Fruit fly (Drosophila melanogaster) whole organism, embryonic: Measurements from ENCODE around the gene Mipp2.

Source experiments
- Adf1 ChIP-seq: fragments of 200-800 bp; sonication (Bioruptor generic); IDR thresholded peaks from 2 replicates; pipeline ENCODE4 v1.3.6; 2022; ENCODE audit warnings: missing biosample characterization, missing genetic modification characterization
- Bgb ChIP-seq: fragments of 200-800 bp; sonication (Bioruptor generic); IDR thresholded peaks from 2 replicates; pipeline ENCODE4 v1.3.6; 2022; ENCODE audit warnings: missing biosample characterization, missing genetic modification characterization; ENCODE audit not compliant: partially characterized antibody
- CG11085 ChIP-seq: fragments of 200-800 bp; sonication (Bioruptor generic); IDR thresholded peaks from 2 replicates; pipeline ENCODE4 v1.3.6; 2022; ENCODE audit warnings: missing biosample characterization, missing genetic modification characterization
- CG12769 ChIP-seq: fragments of 200-800 bp; sonication (Bioruptor generic); optimal IDR thresholded peaks from 2 replicates; lab custom pipeline; 2019; ENCODE audit warnings: missing biosample characterization, mild to moderate bottlenecking, missing genetic modification characterization, moderate library complexity
- CG14014 ChIP-seq: fragments of 200-800 bp; sonication (Bioruptor generic); IDR thresholded peaks from 2 replicates; pipeline ENCODE4 v1.3.6; 2022; ENCODE audit warnings: missing biosample characterization, missing genetic modification characterization
- CG14710 ChIP-seq: fragments of 200-800 bp; sonication (Bioruptor generic); optimal IDR thresholded peaks from 3 replicates; lab custom pipeline; 2019; ENCODE audit warnings: missing biosample characterization, mild to moderate bottlenecking, missing genetic modification characterization, moderate library complexity
- CG16813 ChIP-seq: fragments of 200-800 bp; sonication (Bioruptor generic); IDR thresholded peaks from 3 replicates; pipeline ENCODE4 v1.3.6; 2022; ENCODE audit warnings: missing biosample characterization, missing genetic modification characterization; ENCODE audit not compliant: partially characterized antibody
- CG2116 ChIP-seq: fragments of 200-800 bp; sonication (Bioruptor generic); optimal IDR thresholded peaks from 3 replicates; lab custom pipeline; 2018; ENCODE audit warnings: missing biosample characterization, mild to moderate bottlenecking, missing genetic modification characterization
- CG31365 ChIP-seq: fragments of 200-800 bp; sonication (Bioruptor generic); optimal IDR thresholded peaks from 2 replicates; lab custom pipeline; 2018; ENCODE audit warnings: missing biosample characterization, mild to moderate bottlenecking, missing genetic modification characterization
- CG34224 ChIP-seq: fragments of 200-800 bp; sonication (Bioruptor generic); IDR thresholded peaks from 3 replicates; pipeline ENCODE4 v1.3.6; 2022; ENCODE audit warnings: missing biosample characterization, missing genetic modification characterization; ENCODE audit not compliant: partially characterized antibody
- CG42726 ChIP-seq: fragments of 200-800 bp; sonication (Bioruptor generic); IDR thresholded peaks from 2 replicates; pipeline ENCODE4 v1.3.6; 2022; ENCODE audit warnings: missing biosample characterization, missing genetic modification characterization; ENCODE audit not compliant: partially characterized antibody
- CG4404 ChIP-seq: fragments of 200-800 bp; sonication (Bioruptor generic); IDR thresholded peaks from 2 replicates; pipeline ENCODE4 v1.3.6; 2022; ENCODE audit warnings: missing biosample characterization, missing genetic modification characterization
- CG4617 ChIP-seq: fragments of 200-800 bp; sonication (Bioruptor generic); optimal IDR thresholded peaks from 3 replicates; lab custom pipeline; 2016; ENCODE audit warnings: missing biosample characterization, missing genetic modification characterization, borderline replicate concordance
- CG6791 ChIP-seq: fragments of 200-800 bp; sonication (Bioruptor generic); IDR thresholded peaks from 3 replicates; pipeline ENCODE4 v1.3.6; 2022; ENCODE audit warnings: missing biosample characterization, missing genetic modification characterization; ENCODE audit not compliant: partially characterized antibody
- CG7963 ChIP-seq: fragments of 200-800 bp; sonication (Bioruptor generic); IDR thresholded peaks from 3 replicates; pipeline ENCODE4 v1.3.6; 2022; ENCODE audit warnings: missing biosample characterization, missing genetic modification characterization; ENCODE audit not compliant: partially characterized antibody
- CG9609 ChIP-seq: fragments of 200-800 bp; sonication (Bioruptor generic); optimal IDR thresholded peaks from 3 replicates; lab custom pipeline; 2016; ENCODE audit warnings: missing biosample characterization, missing genetic modification characterization
- Deaf1 ChIP-seq: fragments of 200-800 bp; optimal IDR thresholded peaks from 3 replicates; lab custom pipeline; 2019; ENCODE audit warnings: missing biosample characterization, mild to moderate bottlenecking, missing genetic modification characterization, moderate library complexity
- Drgx ChIP-seq: fragments of 200-800 bp; sonication (Bioruptor generic); IDR thresholded peaks from 2 replicates; pipeline ENCODE4 v1.3.6; 2022; ENCODE audit warnings: missing biosample characterization, missing genetic modification characterization
- E2f2 ChIP-seq: fragments of 200-800 bp; sonication (Bioruptor generic); IDR thresholded peaks from 2 replicates; pipeline ENCODE4 v1.3.6; 2022; ENCODE audit warnings: missing biosample characterization, missing genetic modification characterization
- Eip74EF ChIP-seq, 2 experiments: fragments of 200-800 bp in 1 of 2; fragments of >200 bp in 1 of 2; sonication (Bioruptor generic) in 1 of 2; optimal IDR thresholded peaks; 2 replicates each; lab custom pipeline; 2017 to 2019; ENCODE audit warnings: missing biosample characterization in 2 of 2, missing genetic modification characterization in 2 of 2, mild to moderate bottlenecking in 1 of 2, moderate library complexity in 1 of 2
- Hmx ChIP-seq: fragments of 200-800 bp; sonication (Bioruptor generic); optimal IDR thresholded peaks from 2 replicates; lab custom pipeline; 2016; ENCODE audit warnings: missing biosample characterization, missing genetic modification characterization
- Kr ChIP-seq: fragments of 200-800 bp; sonication (Bioruptor generic); optimal IDR thresholded peaks from 2 replicates; lab custom pipeline; 2017; ENCODE audit warnings: missing biosample characterization, mild to moderate bottlenecking, missing genetic modification characterization
- MBD-R2 ChIP-seq: fragments of 200-800 bp; sonication (Bioruptor generic); IDR thresholded peaks from 2 replicates; pipeline ENCODE4 v1.3.6; 2022; ENCODE audit warnings: missing biosample characterization, missing genetic modification characterization
- MESR4 ChIP-seq: fragments of 200-800 bp; sonication (Bioruptor generic); optimal IDR thresholded peaks from 2 replicates; lab custom pipeline; 2018; ENCODE audit warnings: missing biosample characterization, mild to moderate bottlenecking, missing genetic modification characterization, moderate library complexity
- Med ChIP-seq: fragments of 200-800 bp; sonication (Bioruptor generic); peaks from one replicate; lab custom pipeline; 2016; ENCODE audit warnings: missing biosample characterization, missing genetic modification characterization, mild to moderate bottlenecking, inconsistent platforms, moderate library complexity
- Opbp ChIP-seq: fragments of 200-800 bp; sonication (Bioruptor generic); IDR thresholded peaks from 3 replicates; pipeline ENCODE4 v1.3.6; 2022; ENCODE audit warnings: missing biosample characterization, missing genetic modification characterization; ENCODE audit not compliant: partially characterized antibody
- Sry-δ ChIP-seq: fragments of 200-800 bp; sonication (Bioruptor generic); optimal IDR thresholded peaks from 2 replicates; lab custom pipeline; 2016; ENCODE audit warnings: missing biosample characterization, missing genetic modification characterization
- YL-1 ChIP-seq: fragments of 200-800 bp; sonication (Bioruptor generic); optimal IDR thresholded peaks from 3 replicates; lab custom pipeline; 2017; ENCODE audit warnings: missing biosample characterization, mild to moderate bottlenecking, missing genetic modification characterization
- amos ChIP-seq: fragments of 200-800 bp; sonication (Bioruptor generic); IDR thresholded peaks from 2 replicates; pipeline ENCODE4 v1.3.6; 2022; ENCODE audit warnings: missing biosample characterization, missing genetic modification characterization; ENCODE audit not compliant: partially characterized antibody
- ara ChIP-seq: fragments of 200-800 bp; sonication (Bioruptor generic); IDR thresholded peaks from 2 replicates; pipeline ENCODE4 v1.3.6; 2022; ENCODE audit warnings: missing biosample characterization, missing genetic modification characterization
- bbx ChIP-seq: fragments of 200-800 bp; sonication (Bioruptor generic); IDR thresholded peaks from 2 replicates; pipeline ENCODE4 v1.3.6; 2022; ENCODE audit warnings: missing biosample characterization, missing genetic modification characterization; ENCODE audit not compliant: partially characterized antibody
- bigmax ChIP-seq: fragments of 200-800 bp; sonication (Bioruptor generic); optimal IDR thresholded peaks from 2 replicates; lab custom pipeline; 2018; ENCODE audit warnings: missing biosample characterization, mild to moderate bottlenecking, missing genetic modification characterization
- dm ChIP-seq: fragments of 200-800 bp; sonication (Bioruptor generic); optimal IDR thresholded peaks from 3 replicates; lab custom pipeline; 2016; ENCODE audit warnings: missing biosample characterization, missing genetic modification characterization
- dysf ChIP-seq: fragments of 200-800 bp; sonication (Bioruptor generic); IDR thresholded peaks from 3 replicates; pipeline ENCODE4 v1.3.6; 2022; ENCODE audit warnings: missing biosample characterization, missing genetic modification characterization
- exex ChIP-seq: fragments of 200-800 bp; sonication (Bioruptor generic); optimal IDR thresholded peaks from 4 replicates; lab custom pipeline; 2018; ENCODE audit warnings: missing biosample characterization, mild to moderate bottlenecking, missing genetic modification characterization, moderate library complexity
- gcm2 ChIP-seq: fragments of 200-800 bp; sonication (Bioruptor generic); optimal IDR thresholded peaks from 2 replicates; lab custom pipeline; 2016; ENCODE audit warnings: missing biosample characterization, missing genetic modification characterization
- her ChIP-seq: fragments of 200-800 bp; sonication (Bioruptor generic); optimal IDR thresholded peaks from 2 replicates; lab custom pipeline; 2016; ENCODE audit warnings: missing biosample characterization, missing genetic modification characterization
- hkb ChIP-seq, 2 experiments: fragments of 200-800 bp in 1 of 2; fragments of >200 bp in 1 of 2; sonication (Bioruptor generic) in 1 of 2; IDR thresholded peaks in 1 of 2; optimal IDR thresholded peaks in 1 of 2; 2 replicates each; pipeline versions ENCODE4 v1.3.6 to Lab custom; 2017 to 2022; ENCODE audit warnings: missing biosample characterization in 1 of 2, missing genetic modification characterization in 1 of 2
- knrl ChIP-seq: fragments of 200-800 bp; sonication (Bioruptor generic); IDR thresholded peaks from 3 replicates; pipeline ENCODE4 v1.3.6; 2022; ENCODE audit warnings: missing biosample characterization, missing genetic modification characterization; ENCODE audit not compliant: partially characterized antibody
- mirr ChIP-seq: fragments of 200-800 bp; sonication (Bioruptor generic); optimal IDR thresholded peaks from 3 replicates; lab custom pipeline; 2018; ENCODE audit warnings: missing biosample characterization, mild to moderate bottlenecking, missing genetic modification characterization
- otp ChIP-seq: fragments of 200-800 bp; sonication (Bioruptor generic); IDR thresholded peaks from 3 replicates; pipeline ENCODE4, ENCODE4 v1.3.6; 2022; ENCODE audit warnings: missing biosample characterization, missing genetic modification characterization
- phol ChIP-seq: fragments of 200-800 bp; sonication (Bioruptor generic); optimal IDR thresholded peaks from 3 replicates; lab custom pipeline; 2018; ENCODE audit warnings: missing biosample characterization, mild to moderate bottlenecking, missing genetic modification characterization, moderate library complexity
- repo ChIP-seq: fragments of 200-800 bp; sonication (Bioruptor generic); optimal IDR thresholded peaks from 2 replicates; lab custom pipeline; 2016; ENCODE audit warnings: missing biosample characterization, missing genetic modification characterization
- sr ChIP-seq: fragments of 200-800 bp; sonication (Bioruptor generic); IDR thresholded peaks from 3 replicates; pipeline ENCODE4 v1.3.6; 2022; ENCODE audit warnings: missing biosample characterization, missing genetic modification characterization
- sug ChIP-seq: fragments of 200-800 bp; optimal IDR thresholded peaks from 2 replicates; lab custom pipeline; 2019; ENCODE audit warnings: missing biosample characterization, mild to moderate bottlenecking, missing genetic modification characterization, moderate library complexity
- wor ChIP-seq: fragments of 200-800 bp; sonication (Bioruptor generic); IDR thresholded peaks from 2 replicates; pipeline ENCODE4 v1.3.6; 2022; ENCODE audit warnings: missing biosample characterization, missing genetic modification characterization
- zfh1 ChIP-seq: fragments of 200-800 bp; sonication (Bioruptor generic); IDR thresholded peaks from 3 replicates; pipeline ENCODE4 v1.3.6; 2022; ENCODE audit warnings: missing biosample characterization, missing genetic modification characterization

Gene Mipp2

DNA sequence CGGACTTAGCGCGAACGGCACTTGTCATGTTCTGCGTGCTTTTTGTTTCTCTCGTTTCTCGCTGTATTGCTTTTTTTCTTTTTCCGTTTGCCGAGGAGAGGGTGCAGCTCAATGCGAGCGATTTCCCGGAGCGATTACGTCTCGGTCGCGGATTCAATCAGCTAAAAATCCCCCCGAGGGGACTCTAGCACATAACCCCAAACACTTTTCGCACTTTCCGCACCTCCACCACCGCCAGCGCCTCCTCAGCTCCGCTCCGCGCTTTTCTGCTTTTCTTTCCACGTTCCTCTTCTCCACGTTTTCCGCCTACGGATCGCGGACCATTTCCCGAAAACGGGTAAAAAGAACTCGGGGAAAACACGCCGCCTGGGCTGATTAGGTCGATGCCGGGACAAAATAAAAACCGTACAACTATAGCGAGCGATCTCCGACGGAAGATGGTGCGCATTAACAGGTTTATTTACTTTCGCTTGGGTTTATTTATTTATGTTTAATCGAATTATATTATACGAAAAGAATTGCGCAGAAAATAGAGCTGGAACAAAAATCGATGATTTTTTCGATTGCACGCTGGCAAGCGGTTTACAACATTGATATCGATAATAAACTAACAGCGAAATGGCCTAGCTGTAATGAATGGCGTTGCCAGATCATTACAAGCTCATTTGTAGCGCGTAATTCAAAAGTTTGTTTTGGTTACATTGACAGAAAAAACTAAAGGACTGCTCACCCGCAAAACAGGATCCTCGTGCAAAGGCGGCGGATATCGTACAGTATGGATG, 1.4 kb downstream of the Mipp2 start, which contains the start of gene raptor (continued):
- TF ChIP-seq exex (tag; lab: Kevin White, UChicago) = no peak
- no peak for TF ChIP-seq CG14014 (GFP tag; lab: Robert Waterston, UW)
- peak; percentile 62 for TF ChIP-seq bbx (GFP tag; lab: Robert Waterston, UW)
- TF ChIP-seq Adf1 (GFP tag; lab: Robert Waterston, UW) = peak; percentile 84
- peak; percentile 76 for TF ChIP-seq MESR4 (GFP tag; lab: Kevin White, UChicago)
- peak; percentile 11 for TF ChIP-seq Deaf1 (tag; lab: Kevin White, UChicago)
- no peak for TF ChIP-seq Hmx (GFP tag; lab: Kevin White, UChicago)
- TF ChIP-seq dysf = no peak
- no peak for TF ChIP-seq wor (GFP tag; lab: Robert Waterston, UW)
- TF ChIP-seq otp (GFP tag; lab: Robert Waterston, UW) = no peak
- TF ChIP-seq Bgb (GFP tag; lab: Robert Waterston, UW) = peak; percentile 48; the same call in 1 of the 2 replicates
- no peak for TF ChIP-seq her (GFP tag; lab: Kevin White, UChicago)
- TF ChIP-seq CG4404 (GFP tag; lab: Robert Waterston, UW) = no peak
- no peak for TF ChIP-seq zfh1 (GFP tag; lab: Robert Waterston, UW)
- TF ChIP-seq CG16813 = peak; percentile 40; the same call in 1 of the 3 replicates
- no peak for TF ChIP-seq sr
- TF ChIP-seq CG2116 (GFP tag; lab: Kevin White, UChicago) = peak; percentile 80
- TF ChIP-seq mirr (GFP tag; lab: Kevin White, UChicago) = no peak
- peak; percentile 43 for TF ChIP-seq bigmax
- peak; percentile 51 for TF ChIP-seq YL-1 (GFP tag; lab: Kevin White, UChicago)
- TF ChIP-seq CG7963 (GFP tag; lab: Robert Waterston, UW) = 0 out of 3 replicates have a peak, but pooled peaks have one; percentile 29
- no peak for TF ChIP-seq CG11085 (GFP tag; lab: Robert Waterston, UW)
- TF ChIP-seq Eip74EF (GFP tag; optimal IDR thresholded peaks at IDR 0.05; lab: Kevin White, UChicago) = no peak
- TF ChIP-seq Kr (GFP tag; lab: Kevin White, UChicago) = no peak
- TF ChIP-seq knrl (GFP tag; lab: Robert Waterston, UW) = peak; percentile 41
- TF ChIP-seq CG42726 (GFP tag; lab: Robert Waterston, UW) = no peak
- TF ChIP-seq CG9609 (GFP tag; lab: Kevin White, UChicago) = no peak
- peak; percentile 81 for TF ChIP-seq Sry-δ (GFP tag; lab: Kevin White, UChicago)
- TF ChIP-seq CG12769 (tag; lab: Kevin White, UChicago) = no peak
- TF ChIP-seq CG31365 (tag; lab: Kevin White, UChicago) = no peak
- peak; percentile 11 for TF ChIP-seq phol (tag; lab: Kevin White, UChicago)
- peak; percentile 18 for TF ChIP-seq CG14710
- TF ChIP-seq Opbp = 0 out of 3 replicates have a peak, but pooled peaks have one; percentile 24
- peak; percentile 2 for TF ChIP-seq dm (GFP tag; lab: Kevin White, UChicago)
- TF ChIP-seq CG6791 (GFP tag; lab: Robert Waterston, UW) = peak; percentile 46; the same call in 1 of the 3 replicates
- no peak for TF ChIP-seq gcm2 (GFP tag; lab: Kevin White, UChicago)
- peak; percentile 57 for TF ChIP-seq Med (GFP tag; lab: Kevin White, UChicago)
- no peak for TF ChIP-seq ara (GFP tag; lab: Robert Waterston, UW)
- TF ChIP-seq CG4617 (GFP tag; lab: Kevin White, UChicago) = peak; percentile 37
- peak; percentile 88 for TF ChIP-seq E2f2 (GFP tag; lab: Robert Waterston, UW)
- peak; percentile 6; the same call in 1 of the 2 replicates for TF ChIP-seq Drgx
- peak; percentile 54; the same call in 1 of the 3 replicates for TF ChIP-seq CG34224 (GFP tag; lab: Robert Waterston, UW)
- peak; percentile 60 for TF ChIP-seq amos (GFP tag; lab: Robert Waterston, UW)
- no peak for TF ChIP-seq hkb (optimal IDR thresholded peaks at IDR 0.05; lab: Kevin White, UChicago)
- TF ChIP-seq hkb (GFP tag; IDR thresholded peaks at IDR 0.05; lab: Robert Waterston, UW) = no peak
- TF ChIP-seq MBD-R2 (GFP tag; lab: Robert Waterston, UW) = 0 out of 2 replicates have a peak, but pooled peaks have one; percentile 16
- TF ChIP-seq repo (GFP tag; lab: Kevin White, UChicago) = no peak
- peak; percentile 4 for TF ChIP-seq sug (tag; lab: Kevin White, UChicago)
